Worm (Caenorhabditis elegans) whole organism, L3 larva: Measurements from ENCODE around the gene ZK673.1.

ENCODE experiments used
- R02D3.7 ChIP-seq: fragments of 150-350 bp; optimal IDR thresholded peaks from 2 replicates; lab custom pipeline; 2014; ENCODE audit warnings: missing biosample characterization, missing genetic modification characterization
- ZK546.5 ChIP-seq: sonication (generic microtip); optimal IDR thresholded peaks from 2 replicates; lab custom pipeline; 2017; ENCODE audit warnings: missing biosample characterization, missing genetic modification characterization
- aly-2 ChIP-seq: fragments of 150-350 bp; optimal IDR thresholded peaks from 2 replicates; lab custom pipeline; 2014; ENCODE audit warnings: missing biosample characterization, missing genetic modification characterization
- ama-1 ChIP-seq: fragments of 150-350 bp; optimal IDR thresholded peaks from 2 replicates; lab custom pipeline; 2018
- ceh-16 ChIP-seq: sonication (generic microtip); optimal IDR thresholded peaks from 2 replicates; lab custom pipeline; 2017; ENCODE audit warnings: missing biosample characterization, missing genetic modification characterization
- ceh-28 ChIP-seq: fragments of 150-350 bp; optimal IDR thresholded peaks from 2 replicates; lab custom pipeline; 2014; ENCODE audit warnings: missing biosample characterization, missing genetic modification reagents, missing genetic modification characterization
- ceh-82 ChIP-seq: fragments of 150-350 bp; optimal IDR thresholded peaks from 2 replicates; lab custom pipeline; 2014; ENCODE audit warnings: missing biosample characterization, missing genetic modification characterization
- ceh-9 ChIP-seq: sonication (generic microtip); optimal IDR thresholded peaks from 2 replicates; lab custom pipeline; 2018; ENCODE audit warnings: missing biosample characterization, missing genetic modification characterization
- daf-12 ChIP-seq: fragments of 150-350 bp; optimal IDR thresholded peaks from 2 replicates; lab custom pipeline; 2014; ENCODE audit warnings: missing biosample characterization, missing genetic modification reagents, missing genetic modification characterization
- egl-27 ChIP-seq: sonication (generic microtip); optimal IDR thresholded peaks from 4 replicates; lab custom pipeline; 2017; ENCODE audit warnings: missing biosample characterization, missing genetic modification reagents, missing genetic modification characterization
- egl-5 ChIP-seq: fragments of 150-350 bp; optimal IDR thresholded peaks from 2 replicates; lab custom pipeline; 2017; ENCODE audit warnings: missing biosample characterization, missing genetic modification reagents, missing genetic modification characterization, inconsistent platforms
- elt-1 ChIP-seq: fragments of 150-350 bp; optimal IDR thresholded peaks from 2 replicates; lab custom pipeline; 2014; ENCODE audit warnings: missing biosample characterization, missing genetic modification characterization
- elt-2 ChIP-seq: sonication (generic microtip); optimal IDR thresholded peaks from 2 replicates; lab custom pipeline; 2016; ENCODE audit warnings: missing genetic modification reagents, mild to moderate bottlenecking, missing genetic modification characterization, missing compliant biosample characterization
- elt-3 ChIP-seq, 3 experiments: fragments of 150-350 bp in 1 of 3; sonication (generic microtip) in 2 of 3; optimal IDR thresholded peaks; 2 replicates in 2 of 3; 4 replicates in 1 of 3; lab custom pipeline; 2014 to 2017; ENCODE audit warnings: missing biosample characterization in 3 of 3, missing genetic modification characterization in 3 of 3
- eor-1 ChIP-seq, 2 experiments: fragments of 150-350 bp; optimal IDR thresholded peaks; 2 replicates each; lab custom pipeline; 2014 to 2018; ENCODE audit warnings: missing biosample characterization in 2 of 2, missing genetic modification characterization in 2 of 2
- fkh-10 ChIP-seq: sonication (generic microtip); optimal IDR thresholded peaks from 2 replicates; lab custom pipeline; 2017; ENCODE audit warnings: missing biosample characterization, missing genetic modification reagents, missing genetic modification characterization
- fkh-2 ChIP-seq: fragments of 150-350 bp; optimal IDR thresholded peaks from 2 replicates; lab custom pipeline; 2014; ENCODE audit warnings: missing biosample characterization, missing genetic modification reagents, missing genetic modification characterization
- fos-1 ChIP-seq: fragments of 150-350 bp; optimal IDR thresholded peaks from 2 replicates; lab custom pipeline; 2014; ENCODE audit warnings: missing biosample characterization, missing genetic modification characterization
- hmg-11 ChIP-seq: sonication (generic microtip); optimal IDR thresholded peaks from 2 replicates; lab custom pipeline; 2016; ENCODE audit warnings: missing genetic modification characterization, missing compliant biosample characterization
- jun-1 ChIP-seq: fragments of 150-350 bp; optimal IDR thresholded peaks from 2 replicates; lab custom pipeline; 2014; ENCODE audit warnings: missing biosample characterization, missing genetic modification reagents, missing genetic modification characterization
- lin-15B ChIP-seq: fragments of 150-350 bp; optimal IDR thresholded peaks from 2 replicates; lab custom pipeline; 2014; ENCODE audit warnings: missing biosample characterization, missing genetic modification characterization
- lin-39 ChIP-seq: fragments of 150-350 bp; optimal IDR thresholded peaks from 2 replicates; lab custom pipeline; 2018; ENCODE audit warnings: missing biosample characterization, missing genetic modification reagents, missing genetic modification characterization
- lsy-12 ChIP-seq: sonication (generic microtip); optimal IDR thresholded peaks from 2 replicates; lab custom pipeline; 2016; ENCODE audit warnings: mild to moderate bottlenecking, missing genetic modification characterization, missing compliant biosample characterization
- mdl-1 ChIP-seq: fragments of 150-350 bp; optimal IDR thresholded peaks from 2 replicates; lab custom pipeline; 2014; ENCODE audit warnings: missing biosample characterization, missing genetic modification characterization
- mml-1 ChIP-seq: fragments of 150-350 bp; sonication (generic microtip); optimal IDR thresholded peaks from 3 replicates; lab custom pipeline; 2014; ENCODE audit warnings: missing biosample characterization, missing genetic modification characterization
- nfya-1 ChIP-seq: sonication (generic microtip); optimal IDR thresholded peaks from 2 replicates; lab custom pipeline; 2017; ENCODE audit warnings: missing genetic modification characterization, mild to moderate bottlenecking, missing compliant biosample characterization, antibody characterized with exemption, moderate library complexity; ENCODE audit not compliant: insufficient read depth
- nhr-11 ChIP-seq: fragments of 150-350 bp; optimal IDR thresholded peaks from 2 replicates; lab custom pipeline; 2014; ENCODE audit warnings: missing biosample characterization, missing genetic modification characterization
- nhr-12 ChIP-seq: fragments of 150-350 bp; optimal IDR thresholded peaks from 2 replicates; lab custom pipeline; 2014; ENCODE audit warnings: missing biosample characterization, missing genetic modification characterization
- nhr-23 ChIP-seq: fragments of 150-350 bp; optimal IDR thresholded peaks from 2 replicates; lab custom pipeline; 2014; ENCODE audit warnings: missing biosample characterization, missing genetic modification reagents, missing genetic modification characterization
- nhr-237 ChIP-seq: fragments of 150-350 bp; optimal IDR thresholded peaks from 2 replicates; lab custom pipeline; 2014; ENCODE audit warnings: missing biosample characterization, missing genetic modification characterization
- nhr-25 ChIP-seq: sonication (generic microtip); optimal IDR thresholded peaks from 2 replicates; lab custom pipeline; 2017; ENCODE audit warnings: missing biosample characterization, missing genetic modification characterization
- nhr-28 ChIP-seq: fragments of 150-350 bp; optimal IDR thresholded peaks from 2 replicates; lab custom pipeline; 2014; ENCODE audit warnings: missing biosample characterization, missing genetic modification characterization
- nhr-43 ChIP-seq: sonication (generic microtip); optimal IDR thresholded peaks from 2 replicates; lab custom pipeline; 2016; ENCODE audit warnings: mild to moderate bottlenecking, missing genetic modification characterization, missing compliant biosample characterization; ENCODE audit not compliant: poor library complexity, severe bottlenecking
- nhr-67 ChIP-seq: fragments of 150-350 bp; optimal IDR thresholded peaks from 2 replicates; lab custom pipeline; 2014; ENCODE audit warnings: missing biosample characterization, missing genetic modification characterization
- nhr-76 ChIP-seq: fragments of 150-350 bp; sonication (generic microtip); optimal IDR thresholded peaks from 5 replicates; lab custom pipeline; 2014; ENCODE audit warnings: missing biosample characterization, missing genetic modification characterization
- nhr-77 ChIP-seq: fragments of 150-350 bp; optimal IDR thresholded peaks from 2 replicates; lab custom pipeline; 2014; ENCODE audit warnings: missing biosample characterization, missing genetic modification characterization
- pha-4 ChIP-seq: fragments of 150-350 bp; optimal IDR thresholded peaks from 2 replicates; lab custom pipeline; 2014; ENCODE audit warnings: missing biosample characterization, missing genetic modification reagents, missing genetic modification characterization
- pqm-1 ChIP-seq: fragments of 150-350 bp; optimal IDR thresholded peaks from 2 replicates; lab custom pipeline; 2017; ENCODE audit warnings: missing biosample characterization, missing genetic modification characterization, inconsistent platforms
- sea-2 ChIP-seq: fragments of 150-350 bp; sonication (generic microtip); optimal IDR thresholded peaks from 4 replicates; lab custom pipeline; 2014; ENCODE audit warnings: missing biosample characterization, missing genetic modification reagents, missing genetic modification characterization
- skn-1 ChIP-seq: fragments of 150-350 bp; optimal IDR thresholded peaks from 2 replicates; lab custom pipeline; 2014; ENCODE audit warnings: missing biosample characterization, missing genetic modification characterization
- snpc-4 ChIP-seq: fragments of 150-350 bp; optimal IDR thresholded peaks from 2 replicates; lab custom pipeline; 2014; ENCODE audit warnings: missing biosample characterization, missing genetic modification characterization
- tbx-2 ChIP-seq: sonication (generic microtip); optimal IDR thresholded peaks from 2 replicates; lab custom pipeline; 2016; ENCODE audit warnings: mild to moderate bottlenecking, missing genetic modification characterization, missing compliant biosample characterization
- unc-39 ChIP-seq: sonication (generic microtip); optimal IDR thresholded peaks from 4 replicates; lab custom pipeline; 2017; ENCODE audit warnings: missing biosample characterization, missing genetic modification characterization
- unc-62 ChIP-seq: fragments of 150-350 bp; sonication (generic microtip); optimal IDR thresholded peaks from 4 replicates; lab custom pipeline; 2014; ENCODE audit warnings: missing biosample characterization, missing genetic modification reagents, missing genetic modification characterization
- zag-1 ChIP-seq: fragments of 150-350 bp; optimal IDR thresholded peaks from 2 replicates; lab custom pipeline; 2014; ENCODE audit warnings: missing biosample characterization, missing genetic modification characterization
- ztf-11 ChIP-seq: fragments of 150-350 bp; optimal IDR thresholded peaks from 2 replicates; lab custom pipeline; 2014; ENCODE audit warnings: missing biosample characterization, missing genetic modification characterization
- ztf-4 ChIP-seq: fragments of 150-350 bp; optimal IDR thresholded peaks from 2 replicates; lab custom pipeline; 2014; ENCODE audit warnings: missing biosample characterization, missing genetic modification characterization

The ZK673.1 gene

DNA sequence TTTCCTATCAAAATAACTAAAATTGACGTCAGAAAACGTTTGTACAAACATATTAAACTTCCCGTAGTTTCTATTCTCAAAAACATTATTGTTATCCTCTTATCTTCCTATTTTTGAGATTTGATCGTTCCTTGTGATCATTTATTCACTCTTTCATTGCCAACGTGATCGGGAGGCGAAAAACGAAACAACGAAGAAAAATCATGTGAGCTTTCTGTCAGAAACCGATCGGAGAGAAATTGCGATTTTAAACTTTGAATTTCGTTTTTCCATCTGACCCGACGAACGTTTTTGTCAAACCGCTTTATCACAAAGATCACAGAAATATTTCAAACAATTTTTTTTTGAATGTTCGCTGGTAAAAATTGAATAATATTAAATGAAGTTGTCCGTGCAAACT, 3.4 kb downstream of the ZK673.1 start (continued):
- TF ChIP-seq jun-1 (peak; percentile 43), daf-12 (tag; lab: Kevin White, UChicago) (no peak), ZK546.5 (no peak), ceh-9 (no peak), unc-62 (GFP tag; lab: Kevin White, UChicago) (no peak), nhr-23 (tag; lab: Kevin White, UChicago) (peak; percentile 26)

DNA sequence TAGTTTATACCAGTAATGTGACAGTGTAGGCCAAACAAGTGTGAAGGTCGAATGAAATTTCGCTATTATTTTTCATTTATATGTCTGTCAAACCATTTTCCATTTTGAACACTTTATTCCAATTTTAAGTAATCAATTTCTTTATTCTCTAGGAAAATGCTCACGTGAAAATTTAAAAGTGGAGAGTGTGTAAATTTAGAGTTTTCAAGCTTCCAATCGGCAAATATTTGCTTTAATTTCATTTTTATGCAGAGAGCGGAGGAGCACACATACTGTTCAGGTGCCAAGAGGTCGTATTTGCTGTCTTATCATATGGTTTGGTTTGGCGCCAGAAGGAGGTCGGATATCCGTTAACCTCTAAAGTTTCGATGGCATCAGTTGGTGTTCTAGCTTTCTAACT, 3.9 kb downstream of the ZK673.1 start:
- peak; percentile 75 for TF ChIP-seq pha-4 (tag; lab: Kevin White, UChicago)
- TF ChIP-seq nhr-23 (tag; lab: Kevin White, UChicago), result no peak
- TF ChIP-seq nfya-1 (tag; lab: Kevin White, UChicago), result no peak
- TF ChIP-seq tbx-2 (tag; lab: Kevin White, UChicago), result no peak
- no peak for TF ChIP-seq mdl-1 (tag; lab: Kevin White, UChicago)

DNA sequence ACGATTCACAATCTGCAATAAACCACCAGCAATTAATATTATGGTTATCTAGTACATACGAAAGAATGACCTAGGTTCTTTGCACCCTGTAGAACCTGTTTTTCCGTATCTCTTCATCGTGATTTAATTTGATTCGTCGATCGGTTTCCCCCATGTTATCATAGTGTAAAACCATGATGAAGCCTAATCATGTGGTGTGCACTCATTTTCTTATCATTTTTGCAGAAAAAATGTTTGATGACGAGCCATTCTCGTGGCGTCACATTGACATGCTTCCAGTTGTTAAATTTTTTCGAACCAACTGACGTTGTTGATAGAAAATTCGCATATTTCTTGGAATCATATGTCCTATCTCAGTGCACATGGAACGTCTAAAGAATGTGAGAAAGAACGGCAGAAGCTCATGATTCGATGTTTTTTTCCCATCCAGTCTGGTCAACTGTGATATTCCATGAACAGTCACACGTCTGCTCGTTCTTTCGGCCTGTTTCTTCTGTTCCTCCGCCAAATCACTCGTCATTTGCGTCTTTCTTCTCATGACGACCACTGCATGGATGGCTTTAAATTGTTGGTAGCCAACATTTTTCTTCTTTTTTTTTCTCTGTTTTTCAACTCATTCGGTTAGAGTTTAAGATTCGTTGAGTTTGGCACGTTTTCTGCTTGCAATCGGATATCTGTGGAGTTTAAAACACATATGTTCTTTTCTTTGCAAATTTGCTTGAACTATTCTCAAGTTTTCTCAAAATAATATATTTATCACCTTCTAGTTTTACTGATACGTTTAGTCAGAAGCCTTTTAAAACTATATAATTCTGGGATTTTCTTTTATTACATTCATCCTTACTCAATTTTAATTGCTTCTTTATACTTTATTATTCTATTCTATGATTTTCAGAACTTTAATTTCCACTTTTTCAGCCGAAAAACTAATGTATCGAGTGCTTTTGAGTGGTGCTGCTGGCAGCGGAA, 4.7 kb downstream of the ZK673.1 start, which contains the start of gene ZK673.2:
TSS of gene ZK673.2 (plus strand) at position 919 of the 969 bp plus-strand sequence.
- TF ChIP-seq daf-12 (tag; lab: Kevin White, UChicago) (no peak), lin-15B (tag; lab: Kevin White, UChicago) (no peak), nhr-237 (tag; lab: Kevin White, UChicago) (no peak), mml-1 (tag; lab: Kevin White, UChicago) (no peak), nhr-25 (tag; lab: Kevin White, UChicago) (peak; percentile 75), lin-39 (no peak), nhr-12 (tag; lab: Kevin White, UChicago) (no peak), nhr-23 (tag; lab: Kevin White, UChicago) (peak; percentile 54), egl-5 (no peak), pqm-1 (tag; lab: Kevin White, UChicago) (peak; percentile 95), tbx-2 (tag; lab: Kevin White, UChicago) (no peak), zag-1 (tag; lab: Kevin White, UChicago) (no peak), nhr-77 (tag; lab: Kevin White, UChicago) (no peak), ceh-16 (no peak), ceh-82 (tag; lab: Kevin White, UChicago) (no peak), lsy-12 (peak; percentile 18), aly-2 (no peak), ZK546.5 (no peak), nfya-1 (tag; lab: Kevin White, UChicago) (peak; percentile 28), nhr-11 (tag; lab: Kevin White, UChicago) (peak; percentile 10), unc-62 (GFP tag; lab: Kevin White, UChicago) (no peak), fkh-2 (tag; lab: Kevin White, UChicago) (no peak), ztf-4 (tag; lab: Kevin White, UChicago) (no peak), egl-27 (tag; lab: Kevin White, UChicago) (no peak), pha-4 (tag; lab: Kevin White, UChicago) (peak; percentile 40), fos-1 (tag; lab: Kevin White, UChicago) (no peak), R02D3.7 (tag; lab: Kevin White, UChicago) (no peak), ceh-28 (tag; lab: Kevin White, UChicago) (no peak), nhr-43 (tag; lab: Kevin White, UChicago) (peak; percentile 71), ztf-11 (tag; lab: Kevin White, UChicago) (no peak), fkh-10 (GFP tag; lab: Kevin White, UChicago) (no peak), nhr-67 (no peak), eor-1 (tag; optimal IDR thresholded peaks at IDR 0.05; lab: Kevin White, UChicago) (no peak), jun-1 (peak; percentile 29), snpc-4 (tag; lab: Kevin White, UChicago) (no peak), mdl-1 (tag; lab: Kevin White, UChicago) (peak; percentile 39), elt-2 (tag; lab: Kevin White, UChicago) (peak; percentile 95), nhr-76 (tag; lab: Kevin White, UChicago) (no peak), nhr-28 (tag; lab: Kevin White, UChicago) (no peak), ama-1 (lab: Kevin White, UChicago) (peak; percentile 91), hmg-11 (tag; lab: Kevin White, UChicago) (no peak), elt-1 (tag; lab: Kevin White, UChicago) (peak; percentile 27), skn-1 (tag; lab: Kevin White, UChicago) (no peak), unc-39 (tag; lab: Kevin White, UChicago) (no peak), ceh-9 (no peak), sea-2 (GFP tag; lab: Kevin White, UChicago) (no peak), elt-3 (tag; optimal IDR thresholded peaks at IDR 0.05; lab: Kevin White, UChicago) (peak; percentile 19 to 56 (median 50))
